Fruit fly (Drosophila melanogaster) whole organism, pupa: ENCODE results near the gene mop.

Source experiments
- CG14655 ChIP-seq: fragments of 200-800 bp; sonication (Bioruptor generic); optimal IDR thresholded peaks from 3 replicates; lab custom pipeline; 2017; ENCODE audit warnings: mild to moderate bottlenecking, missing biosample characterization, missing genetic modification reagents, missing genetic modification characterization
- EcR ChIP-seq: fragments of 200-800 bp; sonication (Bioruptor generic); optimal IDR thresholded peaks from 3 replicates; lab custom pipeline; 2019; ENCODE audit warnings: missing biosample characterization, missing genetic modification characterization, mild to moderate bottlenecking, moderate library complexity, missing genetic modification reagents
- Pif1B ChIP-seq: fragments of 200-800 bp; sonication (Bioruptor generic); optimal IDR thresholded peaks from 3 replicates; lab custom pipeline; 2016; ENCODE audit warnings: missing biosample characterization, missing genetic modification characterization
- rn ChIP-seq: fragments of 200-800 bp; sonication (Bioruptor generic); IDR thresholded peaks from 2 replicates; pipeline ENCODE4 v1.3.6; 2022; ENCODE audit warnings: missing biosample characterization, missing genetic modification characterization

DNA sequence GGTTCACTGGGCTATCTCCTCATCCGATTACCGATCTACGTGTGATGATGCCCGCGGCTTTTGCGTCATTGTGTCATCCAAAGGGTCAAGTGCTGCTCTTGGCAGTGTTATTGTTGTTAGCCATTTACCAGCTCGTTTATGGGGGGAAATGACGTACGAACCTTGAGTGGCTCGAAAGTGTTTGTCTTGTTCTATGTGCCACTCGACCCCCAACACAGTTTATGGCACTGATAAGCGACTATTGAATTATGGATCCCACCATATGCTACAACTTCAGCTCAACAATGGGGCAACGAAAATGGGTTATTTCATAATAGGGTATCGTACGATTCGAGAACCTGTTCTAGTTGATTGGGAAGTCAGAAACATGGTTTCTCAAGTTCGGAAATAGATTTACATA lies 3.4 kb upstream of the mop start:
- TF ChIP-seq rn (GFP tag; lab: Robert Waterston, UW), result no peak
- TF ChIP-seq CG14655 (GFP tag; lab: Kevin White, UChicago), result no peak
- no peak for TF ChIP-seq Pif1B
- no peak for TF ChIP-seq EcR
